Fruit fly (Drosophila melanogaster): ENCODE data around the gene Wdr24.

Wdr24 gene

DNA sequence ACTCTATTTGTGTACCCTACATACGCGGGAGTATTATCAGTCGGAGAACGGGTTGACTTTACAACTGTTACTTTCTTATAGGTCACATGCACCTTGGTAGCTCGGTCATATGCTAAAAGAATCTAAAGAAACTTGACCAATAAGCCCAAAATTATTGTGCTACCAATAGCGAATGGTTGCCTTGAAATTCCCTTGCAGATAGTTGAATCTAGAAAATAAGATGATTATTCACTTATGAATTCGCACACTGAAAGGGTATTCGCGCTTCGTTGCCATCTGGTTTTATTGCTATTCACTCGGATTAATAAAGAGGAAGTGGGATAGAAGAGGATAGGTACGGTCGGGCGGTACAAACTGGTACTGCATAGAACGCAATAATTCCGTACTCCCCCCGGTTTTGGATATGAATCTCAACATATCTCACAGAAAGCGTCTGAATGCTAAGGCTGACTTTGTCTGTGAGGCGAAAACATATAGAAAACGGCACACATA is 29.0 kb upstream of the Wdr24 start (continued):
- TF ChIP-seq ken (GFP tag; IDR thresholded peaks at IDR 0.05) (peak; percentile 61; the same call in 1 of the 3 replicates), CG17385 (GFP tag; optimal IDR thresholded peaks at IDR 0.05) (peak; percentile 67), ranshi (GFP tag; IDR thresholded peaks at IDR 0.05) (peak; percentile 67; the same call in 1 of the 2 replicates), chm (GFP tag; IDR thresholded peaks at IDR 0.05) (peak; percentile 53; the same call in 1 of the 2 replicates), CG1647 (GFP tag; optimal IDR thresholded peaks at IDR 0.05) (peak; percentile 57), CG10979 (tag; optimal IDR thresholded peaks at IDR 0.05) (peak; percentile 45), Nf-YB (GFP tag; optimal IDR thresholded peaks at IDR 0.05) (peak; percentile 54), tio (GFP tag; optimal IDR thresholded peaks at IDR 0.05) (peak; percentile 67), cato (GFP tag; optimal IDR thresholded peaks at IDR 0.05; ENCODE audit: borderline replicate concordance) (peak; percentile 4), ab (GFP tag; optimal IDR thresholded peaks at IDR 0.05) (peak; percentile 49), dpn (GFP tag; optimal IDR thresholded peaks at IDR 0.05) (peak; percentile 76 to 88), fd102C (GFP tag; optimal IDR thresholded peaks at IDR 0.05) (no peak), CG3995 (GFP tag; optimal IDR thresholded peaks at IDR 0.05) (peak; percentile 32), CG12071 (GFP tag; optimal IDR thresholded peaks at IDR 0.05) (peak; percentile 70), Hand (GFP tag; optimal IDR thresholded peaks at IDR 0.05) (peak; percentile 77), CG10565 (GFP tag; optimal IDR thresholded peaks at IDR 0.05) (no peak), CG2202 (tag; optimal IDR thresholded peaks at IDR 0.05) (no peak), oc (tag; optimal IDR thresholded peaks at IDR 0.05) (peak; percentile 38), Rx (GFP tag; IDR thresholded peaks at IDR 0.05) (peak; percentile 31; the same call in 1 of the 2 replicates), CG10209 (GFP tag; optimal IDR thresholded peaks at IDR 0.05) (peak; percentile 72), CG11093 (GFP tag; IDR thresholded peaks at IDR 0.05) (peak; percentile 53; the same call in 1 of the 3 replicates), Sox102F (GFP tag; optimal IDR thresholded peaks at IDR 0.05) (peak; percentile 77), CG3065 (GFP tag; optimal IDR thresholded peaks at IDR 0.05) (no peak), CG13424 (tag; optimal IDR thresholded peaks at IDR 0.05) (peak; percentile 77), CG8359 (GFP tag; optimal IDR thresholded peaks at IDR 0.05; ENCODE audit: borderline replicate concordance) (no peak), Tbp (GFP tag; optimal IDR thresholded peaks at IDR 0.05) (no peak), phol (tag; optimal IDR thresholded peaks at IDR 0.05) (peak; percentile 67), abd-A (tag; optimal IDR thresholded peaks at IDR 0.05) (no peak), CG16863 (GFP tag; optimal IDR thresholded peaks at IDR 0.05) (peak; percentile 68), CG4707 (GFP tag; optimal IDR thresholded peaks at IDR 0.05) (no peak), sc (optimal IDR thresholded peaks at IDR 0.05) (no peak), sc (GFP tag; optimal IDR thresholded peaks at IDR 0.05) (peak; percentile 20), da (GFP tag; optimal IDR thresholded peaks at IDR 0.05) (no peak), CG14014 (GFP tag; IDR thresholded peaks at IDR 0.05) (peak; percentile 75), CG3838 (GFP tag; optimal IDR thresholded peaks at IDR 0.05) (no peak), Dip2 (GFP tag; IDR thresholded peaks at IDR 0.05) (0 out of 2 replicates have a peak, but pooled peaks have one; percentile 10), lov (optimal IDR thresholded peaks at IDR 0.05) (no peak), lov (GFP tag; IDR thresholded peaks at IDR 0.05) (no peak), CG15601 (tag; optimal IDR thresholded peaks at IDR 0.05) (peak; percentile 18), CG2712 (tag; optimal IDR thresholded peaks at IDR 0.05) (peak; percentile 53), CG5180 (GFP tag; optimal IDR thresholded peaks at IDR 0.05) (peak; percentile 9), CG2116 (GFP tag; optimal IDR thresholded peaks at IDR 0.05) (no peak), aop (GFP tag; IDR thresholded peaks at IDR 0.05) (no peak), CG9437 (GFP tag; optimal IDR thresholded peaks at IDR 0.05) (peak; percentile 53), NC2α (GFP tag; optimal IDR thresholded peaks at IDR 0.05) (peak; percentile 16), vvl (GFP tag; IDR thresholded peaks at IDR 0.05) (peak; percentile 69), ac (GFP tag; optimal IDR thresholded peaks at IDR 0.05) (no peak), dmrt99B (tag; optimal IDR thresholded peaks at IDR 0.05) (peak; percentile 67), CG13123 (GFP tag; optimal IDR thresholded peaks at IDR 0.05) (peak; percentile 44), shn (GFP tag; optimal IDR thresholded peaks at IDR 0.05) (peak; percentile 89)
